Worm (Caenorhabditis elegans) whole organism, young adult: ENCODE results near the gene ppm-1.G.

Source experiments
- B0261.1 ChIP-seq: sonication (generic microtip); optimal IDR thresholded peaks from 2 replicates; lab custom pipeline; 2016; ENCODE audit warnings: mild to moderate bottlenecking, missing genetic modification characterization, moderate library complexity, missing compliant biosample characterization
- B0336.3 ChIP-seq: fragments of 200-800 bp; sonication (Bioruptor generic); IDR thresholded peaks from 2 replicates; pipeline ENCODE4 v1.3.6; 2022; ENCODE audit warnings: missing genetic modification characterization, missing compliant biosample characterization
- C17E4.6 ChIP-seq: fragments of 200-800 bp; sonication (Bioruptor generic); IDR thresholded peaks from 2 replicates; pipeline ENCODE4 v1.3.6; 2022; ENCODE audit warnings: missing genetic modification reagents, missing genetic modification characterization, missing compliant biosample characterization
- D2030.7 ChIP-seq: fragments of 200-800 bp; sonication (Bioruptor generic); IDR thresholded peaks from 2 replicates; pipeline ENCODE4 v1.3.6; 2022; ENCODE audit warnings: missing genetic modification reagents, missing genetic modification characterization, missing compliant biosample characterization
- F22D6.2 ChIP-seq: sonication (generic microtip); optimal IDR thresholded peaks from 2 replicates; lab custom pipeline; 2016; ENCODE audit warnings: mild to moderate bottlenecking, missing genetic modification characterization, missing compliant biosample characterization
- F23B12.7 ChIP-seq: sonication (generic microtip); optimal IDR thresholded peaks from 2 replicates; lab custom pipeline; 2017; ENCODE audit warnings: missing genetic modification characterization, mild to moderate bottlenecking, missing compliant biosample characterization, antibody characterized with exemption, moderate library complexity; ENCODE audit not compliant: insufficient read depth
- F57A8.1 ChIP-seq: fragments of 200-800 bp; sonication (Bioruptor generic); optimal IDR thresholded peaks from 2 replicates; lab custom pipeline; 2018; ENCODE audit warnings: mild to moderate bottlenecking, missing genetic modification characterization, moderate library complexity, missing compliant biosample characterization
- K12H6.12 ChIP-seq: fragments of 200-800 bp; sonication (Bioruptor generic); optimal IDR thresholded peaks from 2 replicates; lab custom pipeline; 2018; ENCODE audit warnings: mild to moderate bottlenecking, missing genetic modification characterization, missing compliant biosample characterization
- Y79H2A.3 ChIP-seq: fragments of 200-800 bp; sonication (Bioruptor generic); conservative IDR thresholded peaks from 2 replicates; pipeline ENCODE4 v1.3.6; 2022; ENCODE audit warnings: missing genetic modification reagents, missing genetic modification characterization, missing compliant biosample characterization
- Y95B8A.8 ChIP-seq: fragments of 200-800 bp; sonication (Bioruptor generic); IDR thresholded peaks from 2 replicates; pipeline ENCODE4 v1.3.6; 2022; ENCODE audit warnings: missing genetic modification reagents, missing genetic modification characterization, missing compliant biosample characterization
- akir-1 ChIP-seq: fragments of 200-800 bp; sonication (Bioruptor generic); optimal IDR thresholded peaks from 2 replicates; lab custom pipeline; 2018; ENCODE audit warnings: mild to moderate bottlenecking, missing genetic modification characterization, moderate library complexity, missing compliant biosample characterization
- atf-7 ChIP-seq: sonication (generic microtip); optimal IDR thresholded peaks from 2 replicates; lab custom pipeline; 2017; ENCODE audit warnings: mild to moderate bottlenecking, missing genetic modification characterization, missing compliant biosample characterization
- athp-1 ChIP-seq: sonication (generic microtip); optimal IDR thresholded peaks from 2 replicates; lab custom pipeline; 2017; ENCODE audit warnings: mild to moderate bottlenecking, missing genetic modification characterization, missing compliant biosample characterization
- attf-5 ChIP-seq: fragments of 200-800 bp; sonication (Bioruptor generic); optimal IDR thresholded peaks from 2 replicates; lab custom pipeline; 2018; ENCODE audit warnings: mild to moderate bottlenecking, missing genetic modification characterization, missing compliant biosample characterization
- bed-2 ChIP-seq: fragments of 200-800 bp; sonication (Bioruptor generic); IDR thresholded peaks from 2 replicates; pipeline ENCODE4 v1.3.6; 2022; ENCODE audit warnings: missing genetic modification reagents, missing genetic modification characterization, missing compliant biosample characterization
- cebp-2 ChIP-seq: fragments of 200-800 bp; sonication (Bioruptor generic); IDR thresholded peaks from 2 replicates; pipeline ENCODE4 v1.3.6; 2022; ENCODE audit warnings: missing genetic modification characterization, missing compliant biosample characterization
- ceh-58 ChIP-seq: fragments of 200-800 bp; sonication (Bioruptor generic); IDR thresholded peaks from 2 replicates; pipeline ENCODE4 v1.3.6; 2022; ENCODE audit warnings: missing genetic modification characterization, missing compliant biosample characterization
- ceh-79 ChIP-seq: sonication (generic microtip); optimal IDR thresholded peaks from 2 replicates; lab custom pipeline; 2017; ENCODE audit warnings: mild to moderate bottlenecking, missing genetic modification characterization, missing compliant biosample characterization
- die-1 ChIP-seq: sonication (generic microtip); optimal IDR thresholded peaks from 2 replicates; lab custom pipeline; 2016; ENCODE audit warnings: missing genotype, mild to moderate bottlenecking, missing genetic modification characterization, missing compliant biosample characterization
- dpff-1 ChIP-seq: sonication (generic microtip); optimal IDR thresholded peaks from 2 replicates; lab custom pipeline; 2017; ENCODE audit warnings: mild to moderate bottlenecking, missing genetic modification characterization, missing compliant biosample characterization
- egl-44 ChIP-seq: fragments of 200-800 bp; sonication (Bioruptor generic); IDR thresholded peaks from 2 replicates; pipeline ENCODE4 v1.3.6; 2022; ENCODE audit warnings: missing genetic modification reagents, missing genetic modification characterization, missing compliant biosample characterization
- ets-4 ChIP-seq: fragments of 200-800 bp; sonication (Bioruptor generic); optimal IDR thresholded peaks from 2 replicates; lab custom pipeline; 2018; ENCODE audit warnings: mild to moderate bottlenecking, missing genetic modification characterization, missing compliant biosample characterization
- fkh-3 ChIP-seq: sonication (generic microtip); optimal IDR thresholded peaks from 2 replicates; lab custom pipeline; 2016; ENCODE audit warnings: mild to moderate bottlenecking, missing genetic modification characterization, missing compliant biosample characterization
- gei-17 ChIP-seq: fragments of 200-800 bp; sonication (Bioruptor generic); optimal IDR thresholded peaks from 2 replicates; lab custom pipeline; 2018; ENCODE audit warnings: mild to moderate bottlenecking, missing genetic modification characterization, missing compliant biosample characterization
- him-1 ChIP-seq: sonication (generic microtip); optimal IDR thresholded peaks from 2 replicates; lab custom pipeline; 2016; ENCODE audit warnings: missing genotype, missing genetic modification reagents, missing genetic modification characterization, missing compliant biosample characterization
- hlh-12 ChIP-seq: sonication (generic microtip); optimal IDR thresholded peaks from 2 replicates; lab custom pipeline; 2016; ENCODE audit warnings: missing genetic modification characterization, missing compliant biosample characterization
- hmg-1.2 ChIP-seq: fragments of 200-800 bp; sonication (Bioruptor generic); IDR thresholded peaks from 2 replicates; pipeline ENCODE4 v1.3.6; 2022; ENCODE audit warnings: missing genetic modification reagents, missing genetic modification characterization, missing compliant biosample characterization
- lin-40 ChIP-seq: sonication (generic microtip); optimal IDR thresholded peaks from 2 replicates; lab custom pipeline; 2016; ENCODE audit warnings: missing genetic modification characterization, mild to moderate bottlenecking, missing compliant biosample characterization, missing genotype, missing genetic modification reagents
- lsy-27 ChIP-seq: sonication (generic microtip); optimal IDR thresholded peaks from 2 replicates; lab custom pipeline; 2017; ENCODE audit warnings: missing genetic modification characterization, mild to moderate bottlenecking, missing compliant biosample characterization, antibody characterized with exemption, missing genotype, borderline replicate concordance; ENCODE audit not compliant: insufficient read depth
- mcd-1 ChIP-seq: fragments of 200-800 bp; sonication (Bioruptor generic); IDR thresholded peaks from 2 replicates; pipeline ENCODE4 v1.3.6; 2022; ENCODE audit warnings: missing genetic modification reagents, missing genetic modification characterization, missing compliant biosample characterization
- mes-4 ChIP-seq: sonication (generic microtip); optimal IDR thresholded peaks from 2 replicates; lab custom pipeline; 2016; ENCODE audit warnings: missing genotype, missing genetic modification characterization, missing compliant biosample characterization
- nfya-1 ChIP-seq: sonication (generic microtip); optimal IDR thresholded peaks from 2 replicates; lab custom pipeline; 2017; ENCODE audit warnings: antibody characterized with exemption, missing compliant biosample characterization, missing genetic modification characterization, borderline replicate concordance; ENCODE audit not compliant: insufficient read depth
- nfyb-1 ChIP-seq: fragments of 200-800 bp; sonication (Bioruptor generic); IDR thresholded peaks from 2 replicates; pipeline ENCODE4 v1.3.6; 2022; ENCODE audit warnings: missing genetic modification reagents, missing genetic modification characterization, missing compliant biosample characterization
- nhr-179 ChIP-seq: sonication (generic microtip); optimal IDR thresholded peaks from 2 replicates; lab custom pipeline; 2016; ENCODE audit warnings: mild to moderate bottlenecking, missing genetic modification characterization, missing compliant biosample characterization
- nhr-27 ChIP-seq: fragments of 200-800 bp; sonication (Bioruptor generic); optimal IDR thresholded peaks from 2 replicates; lab custom pipeline; 2018; ENCODE audit warnings: mild to moderate bottlenecking, missing genetic modification characterization, moderate library complexity, missing compliant biosample characterization
- nhr-90 ChIP-seq: sonication (generic microtip); optimal IDR thresholded peaks from 2 replicates; lab custom pipeline; 2016; ENCODE audit warnings: missing genotype, mild to moderate bottlenecking, missing genetic modification characterization, missing compliant biosample characterization
- rcor-1 ChIP-seq: fragments of 200-800 bp; sonication (Bioruptor generic); IDR thresholded peaks from 2 replicates; pipeline ENCODE4 v1.3.6; 2022; ENCODE audit warnings: missing genetic modification reagents, missing genetic modification characterization, missing compliant biosample characterization
- repo-1 ChIP-seq: sonication (generic microtip); optimal IDR thresholded peaks from 2 replicates; lab custom pipeline; 2017; ENCODE audit warnings: mild to moderate bottlenecking, missing genetic modification characterization, missing compliant biosample characterization
- sdz-38 ChIP-seq: sonication (generic microtip); optimal IDR thresholded peaks from 2 replicates; lab custom pipeline; 2016; ENCODE audit warnings: missing genotype, missing genetic modification characterization, missing compliant biosample characterization
- snpc-1.3 ChIP-seq: sonication (generic microtip); optimal IDR thresholded peaks from 2 replicates; lab custom pipeline; 2017; ENCODE audit warnings: missing genetic modification characterization, mild to moderate bottlenecking, missing compliant biosample characterization, antibody characterized with exemption, moderate library complexity, missing genotype, missing genetic modification reagents; ENCODE audit not compliant: insufficient read depth
- snpc-4 ChIP-seq, 5 experiments: fragments of 150-350 bp in 1 of 5; sonication (generic microtip) in 4 of 5; optimal IDR thresholded peaks; 2 replicates each; lab custom pipeline; 2014 to 2018; ENCODE audit warnings: missing genetic modification characterization in 5 of 5, missing biosample characterization in 3 of 5, antibody characterized with exemption in 2 of 5, mild to moderate bottlenecking in 2 of 5, missing compliant biosample characterization in 2 of 5, missing genotype in 2 of 5, moderate library complexity in 2 of 5, missing genetic modification reagents in 1 of 5
- tbp1 ChIP-seq: fragments of 200-800 bp; sonication (Bioruptor generic); optimal IDR thresholded peaks from 2 replicates; lab custom pipeline; 2018; ENCODE audit warnings: mild to moderate bottlenecking, missing genetic modification characterization, missing compliant biosample characterization
- unc-130 ChIP-seq: sonication (generic microtip); optimal IDR thresholded peaks from 2 replicates; lab custom pipeline; 2016; ENCODE audit warnings: missing genetic modification reagents, missing genetic modification characterization, missing compliant biosample characterization
- xnd-1 ChIP-seq: sonication (generic microtip); optimal IDR thresholded peaks from 2 replicates; lab custom pipeline; 2016; ENCODE audit warnings: missing genotype, missing genetic modification reagents, missing genetic modification characterization, missing compliant biosample characterization
- ztf-18 ChIP-seq: sonication (generic microtip); optimal IDR thresholded peaks from 2 replicates; lab custom pipeline; 2016; ENCODE audit warnings: missing genotype, mild to moderate bottlenecking, missing genetic modification characterization, missing compliant biosample characterization
- ztf-22 ChIP-seq: fragments of 200-800 bp; sonication (Bioruptor generic); optimal IDR thresholded peaks from 2 replicates; lab custom pipeline; 2018; ENCODE audit warnings: mild to moderate bottlenecking, missing genetic modification characterization, moderate library complexity, missing compliant biosample characterization
- ztf-26 ChIP-seq: sonication (generic microtip); optimal IDR thresholded peaks from 2 replicates; lab custom pipeline; 2017; ENCODE audit warnings: missing genetic modification characterization, missing compliant biosample characterization

ppm-1.G gene

DNA sequence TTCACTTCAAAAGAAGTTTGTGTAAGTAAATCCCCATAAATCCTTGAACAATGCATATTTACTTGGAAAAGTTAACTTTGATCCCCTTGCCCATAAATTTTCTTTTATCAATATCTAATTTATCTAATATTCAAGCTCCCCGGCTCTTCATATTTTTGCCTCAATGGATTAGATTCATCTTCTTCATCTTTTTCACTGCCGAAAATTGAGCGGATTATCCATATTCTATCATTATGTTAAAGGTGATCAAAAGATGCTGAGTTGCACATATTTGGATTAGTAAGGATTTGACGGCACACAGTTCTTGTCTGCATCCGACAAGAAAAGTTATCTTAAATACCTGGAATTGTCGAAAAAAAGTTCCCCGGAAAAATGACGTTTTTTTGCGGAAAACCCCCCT is 7.1 kb downstream of the ppm-1.G start:
- TF ChIP-seq Y79H2A.3 (GFP tag; lab: Robert Waterston, UW) (no peak), nhr-27 (tag; lab: Kevin White, UChicago) (no peak), Y95B8A.8 (GFP tag; lab: Robert Waterston, UW) (no peak), atf-7 (tag; lab: Kevin White, UChicago) (no peak), ztf-22 (GFP tag; lab: Kevin White, UChicago) (no peak), K12H6.12 (no peak)

- TF ChIP-seq hlh-12 (no peak), die-1 (tag; lab: Kevin White, UChicago) (no peak), gei-17 (GFP tag; lab: Kevin White, UChicago) (no peak), attf-5 (peak; percentile 76), dpff-1 (tag; lab: Kevin White, UChicago) (no peak), D2030.7 (GFP tag; lab: Robert Waterston, UW) (peak; percentile 53), nfyb-1 (0 out of 2 replicates have a peak, but pooled peaks have one; percentile 36), ceh-58 (GFP tag; lab: Robert Waterston, UW) (no peak), athp-1 (tag; lab: Kevin White, UChicago) (no peak), B0261.1 (no peak), lsy-27 (no peak), hmg-1.2 (GFP tag; lab: Robert Waterston, UW) (peak; percentile 35), lin-40 (tag; lab: Kevin White, UChicago) (peak; percentile 47), F23B12.7 (tag; lab: Kevin White, UChicago) (peak; percentile 86), ets-4 (GFP tag; lab: Kevin White, UChicago) (no peak), egl-44 (GFP tag; lab: Robert Waterston, UW) (no peak), ceh-79 (tag; lab: Kevin White, UChicago) (no peak), F22D6.2 (tag; lab: Kevin White, UChicago) (no peak), C17E4.6 (GFP tag; lab: Robert Waterston, UW) (no peak), nhr-90 (no peak), nfya-1 (tag; lab: Kevin White, UChicago) (no peak), mes-4 (tag; lab: Kevin White, UChicago) (no peak), ztf-18 (tag; lab: Kevin White, UChicago) (peak; percentile 36), snpc-1.3 (peak; percentile 69), bed-2 (GFP tag; lab: Robert Waterston, UW) (no peak), tbp1 (peak; percentile 49), nhr-179 (no peak), atf-7 (tag; lab: Kevin White, UChicago) (no peak), F57A8.1 (GFP tag; lab: Kevin White, UChicago) (no peak), him-1 (tag; lab: Kevin White, UChicago) (no peak), rcor-1 (GFP tag; lab: Robert Waterston, UW) (peak; percentile 18; the same call in 1 of the 2 replicates), akir-1 (GFP tag; lab: Kevin White, UChicago) (no peak), B0336.3 (GFP tag; lab: Robert Waterston, UW) (peak; percentile 51), repo-1 (tag; lab: Kevin White, UChicago) (no peak), unc-130 (GFP tag; lab: Kevin White, UChicago) (no peak), ztf-26 (tag; lab: Kevin White, UChicago) (no peak), sdz-38 (no peak), cebp-2 (GFP tag; lab: Robert Waterston, UW) (no peak), snpc-4 (GFP tag; optimal IDR thresholded peaks at IDR 0.05; lab: Kevin White, UChicago) (no peak), snpc-4 (tag; optimal IDR thresholded peaks at IDR 0.05; lab: Kevin White, UChicago) (peak in 1 of 4 experiments; percentile 3), xnd-1 (tag; lab: Kevin White, UChicago) (peak; percentile 23), fkh-3 (tag; lab: Kevin White, UChicago) (no peak), mcd-1 (GFP tag; lab: Robert Waterston, UW) (peak; percentile 80)
These were observed 10.1 kb downstream of the ppm-1.G start, which contains the start of gene snt-2 for ce11 chrIII:793595-793994. TSS of gene snt-2 (minus strand) at chrIII:793733.
